Fruit fly (Drosophila melanogaster): ENCODE measurements around the gene CG14312.

The CG14312 gene

DNA sequence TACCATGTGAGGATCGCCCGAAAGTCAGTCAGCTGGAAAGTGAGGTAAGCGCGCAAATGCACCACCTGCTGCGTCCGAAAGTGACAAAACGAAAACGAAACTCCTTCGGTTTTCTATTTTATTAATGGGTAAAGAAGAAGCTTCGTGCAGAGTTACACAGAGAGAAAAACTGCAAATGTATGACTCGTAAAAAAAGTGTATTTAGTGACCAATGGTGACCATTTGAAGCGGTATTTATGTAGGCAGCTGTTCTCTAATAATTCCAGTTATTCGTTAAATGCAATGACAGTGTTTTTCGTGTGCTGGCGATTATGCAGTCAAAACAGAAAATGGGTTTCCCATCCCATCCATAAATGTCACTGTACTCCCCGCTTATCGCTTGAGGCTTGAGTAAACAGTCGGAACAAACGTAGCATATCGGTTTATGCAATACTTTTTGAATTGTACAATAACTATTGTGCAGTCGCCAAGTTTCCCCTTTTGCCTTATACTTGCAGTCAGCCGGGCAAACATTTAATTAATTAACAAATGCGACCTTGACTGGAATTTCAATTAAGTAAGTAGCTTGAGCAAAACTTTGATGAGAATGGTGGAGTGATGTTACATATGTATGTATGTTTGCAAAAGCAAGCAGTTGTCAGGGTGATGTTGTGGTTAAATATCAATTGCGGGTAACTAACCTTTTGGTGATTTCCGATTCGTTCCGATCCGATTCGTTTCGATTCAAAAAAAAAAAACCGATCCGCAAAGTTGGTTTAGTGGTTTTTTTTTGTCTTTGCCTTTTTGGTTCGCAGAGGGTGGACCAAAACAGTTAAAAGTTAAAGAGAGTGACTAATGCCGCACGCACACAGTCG is 14.3 kb upstream of the CG14312 start (continued):
- no peak for TF ChIP-seq CG15601 (tag; optimal IDR thresholded peaks at IDR 0.05)
- TF ChIP-seq p53 (GFP tag; optimal IDR thresholded peaks at IDR 0.05) = no peak
- no peak for TF ChIP-seq CG4617 (GFP tag; optimal IDR thresholded peaks at IDR 0.05; ENCODE audit: borderline replicate concordance)
- TF ChIP-seq Ssrp (tag; optimal IDR thresholded peaks at IDR 0.05) = peak; percentile 12
- no peak for TF ChIP-seq CG12769 (tag; optimal IDR thresholded peaks at IDR 0.05)
- TF ChIP-seq tio (GFP tag; optimal IDR thresholded peaks at IDR 0.05) = no peak
- no peak for TF ChIP-seq hkb (optimal IDR thresholded peaks at IDR 0.05)
- TF ChIP-seq hkb (GFP tag; IDR thresholded peaks at IDR 0.05) = 0 out of 2 replicates have a peak, but pooled peaks have one; percentile 7
- TF ChIP-seq cwo (GFP tag; optimal IDR thresholded peaks at IDR 0.05) = no peak
- TF ChIP-seq Fer2 (tag; optimal IDR thresholded peaks at IDR 0.05) = no peak
- peak in 1 of 2 experiments; percentile 94 for TF ChIP-seq Pdp1 (GFP tag; optimal IDR thresholded peaks at IDR 0.05)
- TF ChIP-seq Hr3 (GFP tag; optimal IDR thresholded peaks at IDR 0.05) = no peak
- 0 out of 3 replicates have a peak, but pooled peaks have one; percentile 16 for TF ChIP-seq CG17361 (GFP tag; IDR thresholded peaks at IDR 0.05)
- TF ChIP-seq phol (tag; optimal IDR thresholded peaks at IDR 0.05) = peak; percentile 9
- TF ChIP-seq dan (GFP tag; IDR thresholded peaks at IDR 0.05) = no peak
- TF ChIP-seq Nf-YA (GFP tag; IDR thresholded peaks at IDR 0.05) = no peak
- TF ChIP-seq MESR4 (GFP tag; optimal IDR thresholded peaks at IDR 0.05) = no peak
- TF ChIP-seq gro (GFP tag; optimal IDR thresholded peaks at IDR 0.05) = no peak
- no peak for TF ChIP-seq CG15514 (GFP tag; optimal IDR thresholded peaks at IDR 0.05)
- TF ChIP-seq peb (GFP tag; IDR thresholded peaks at IDR 0.05) = 0 out of 2 replicates have a peak, but pooled peaks have one; percentile 12
- peak; percentile 5 for TF ChIP-seq CG8388 (GFP tag; optimal IDR thresholded peaks at IDR 0.05)
- TF ChIP-seq D19A (tag; optimal IDR thresholded peaks at IDR 0.05) = no peak
- no peak for TF ChIP-seq CG43689 (GFP tag; IDR thresholded peaks at IDR 0.05)
- TF ChIP-seq CG12299 (tag; optimal IDR thresholded peaks at IDR 0.05) = no peak
- no peak for TF ChIP-seq CG31388 (GFP tag; optimal IDR thresholded peaks at IDR 0.05)
- peak; percentile 50 for TF ChIP-seq CG1603 (tag; optimal IDR thresholded peaks at IDR 0.05)
- TF ChIP-seq Rfx (GFP tag; IDR thresholded peaks at IDR 0.05) = no peak
- peak; percentile 39; the same call in 2 of the 3 replicates for TF ChIP-seq row (GFP tag; IDR thresholded peaks at IDR 0.05)
- no peak for TF ChIP-seq CG16779 (GFP tag; IDR thresholded peaks at IDR 0.05)
- TF ChIP-seq fd3F (GFP tag; optimal IDR thresholded peaks at IDR 0.05) = no peak
- no peak for TF ChIP-seq Myb (GFP tag; optimal IDR thresholded peaks at IDR 0.05)
- no peak for TF ChIP-seq NK7.1 (GFP tag; optimal IDR thresholded peaks at IDR 0.05)
- peak; percentile 34 for TF ChIP-seq Deaf1 (tag; optimal IDR thresholded peaks at IDR 0.05)
- TF ChIP-seq Six4 (GFP tag; optimal IDR thresholded peaks at IDR 0.05) = no peak
- TF ChIP-seq CG9797 (GFP tag; optimal IDR thresholded peaks at IDR 0.05) = no peak
- no peak for TF ChIP-seq CG14860 (GFP tag; IDR thresholded peaks at IDR 0.05; ENCODE audit: partially characterized antibody)
- TF ChIP-seq CG17186 (GFP tag; optimal IDR thresholded peaks at IDR 0.05) = no peak
- TF ChIP-seq Mes4 (GFP tag; optimal IDR thresholded peaks at IDR 0.05) = peak; percentile 5
- no peak for TF ChIP-seq crol (GFP tag; IDR thresholded peaks at IDR 0.05)
- TF ChIP-seq CG3995 (GFP tag; optimal IDR thresholded peaks at IDR 0.05) = no peak
- TF ChIP-seq Ptx1 (GFP tag; IDR thresholded peaks at IDR 0.05) = 0 out of 2 replicates have a peak, but pooled peaks have one; percentile 33
- TF ChIP-seq ranshi (GFP tag; IDR thresholded peaks at IDR 0.05) = 0 out of 2 replicates have a peak, but pooled peaks have one; percentile 34
- no peak for TF ChIP-seq CG1024 (GFP tag; IDR thresholded peaks at IDR 0.05)
- TF ChIP-seq CG8290 (GFP tag; optimal IDR thresholded peaks at IDR 0.05) = no peak
- no peak for TF ChIP-seq CG8290 (tag; optimal IDR thresholded peaks at IDR 0.05)
- TF ChIP-seq pita (GFP tag; optimal IDR thresholded peaks at IDR 0.05) = no peak
- TF ChIP-seq vnd (GFP tag; IDR thresholded peaks at IDR 0.05; ENCODE audit: partially characterized antibody) = no peak
- no peak for TF ChIP-seq Meics (GFP tag; optimal IDR thresholded peaks at IDR 0.05)
- TF ChIP-seq az2 (GFP tag; optimal IDR thresholded peaks at IDR 0.05) = no peak
- TF ChIP-seq CG11456 (GFP tag; IDR thresholded peaks at IDR 0.05) = no peak
